Worm (Caenorhabditis elegans) whole organism, L1 larva: Measurements from ENCODE around the gene nhr-128.

Experiments used
- fkh-8 ChIP-seq: sonication (generic microtip); optimal IDR thresholded peaks from 2 replicates; lab custom pipeline; 2016; ENCODE audit warnings: mild to moderate bottlenecking, missing genetic modification characterization, missing compliant biosample characterization
- ztf-11 ChIP-seq, 2 experiments: sonication (generic microtip); optimal IDR thresholded peaks; 2 replicates each; lab custom pipeline; 2016 to 2017; ENCODE audit warnings: missing genetic modification characterization in 2 of 2, missing biosample characterization in 1 of 2, missing compliant biosample characterization in 1 of 2

- TF ChIP-seq fkh-8 (tag; lab: Kevin White, UChicago) (no peak), ztf-11 (tag; optimal IDR thresholded peaks at IDR 0.05; lab: Kevin White, UChicago) (no peak)
These were observed 38.8 kb downstream of the nhr-128 start, which contains the start of gene F41B5.12 for ce11 chrV:2260660-2261059.
